Fruit fly (Drosophila melanogaster) Kc167 (cell line): Measurements from ENCODE around the gene CG31624.

ENCODE experiments used
- Myc ChIP-seq: fragments of >200 bp; optimal IDR thresholded peaks from 2 replicates; lab custom pipeline; 2017; ENCODE audit warnings: missing external identifiers
- Sin3A ChIP-seq: fragments of >200 bp; optimal IDR thresholded peaks from 2 replicates; lab custom pipeline; 2018; ENCODE audit warnings: missing external identifiers
- h ChIP-seq: fragments of >200 bp; optimal IDR thresholded peaks from 3 replicates; lab custom pipeline; 2018; ENCODE audit warnings: missing external identifiers
- insv ChIP-seq: fragments of >200 bp; optimal IDR thresholded peaks from 3 replicates; lab custom pipeline; 2018; ENCODE audit warnings: missing external identifiers
- psq ChIP-seq: fragments of >200 bp; optimal IDR thresholded peaks from 2 replicates; lab custom pipeline; 2017; ENCODE audit warnings: missing external identifiers
- ttk ChIP-seq: sonication (Bioruptor generic); optimal IDR thresholded peaks from 2 replicates; lab custom pipeline; 2017; ENCODE audit warnings: missing external identifiers

Gene CG31624

dm6 chr2L:21200275-21200674 lies at the start of gene CG31624:
Gene CG31624, minus strand, starts transcription at chr2L:21200375.
- TF ChIP-seq psq (lab: Kevin White, UChicago): no peak
- TF ChIP-seq Sin3A (lab: Kevin White, UChicago): no peak
- no peak for TF ChIP-seq ttk (lab: Kevin White, UChicago)
- no peak for TF ChIP-seq insv (lab: Kevin White, UChicago)

- TF ChIP-seq Myc (lab: Kevin White, UChicago): no peak
- TF ChIP-seq Sin3A (lab: Kevin White, UChicago): no peak
- no peak for TF ChIP-seq insv (lab: Kevin White, UChicago)
- no peak for TF ChIP-seq psq (lab: Kevin White, UChicago)
- no peak for TF ChIP-seq h (lab: Kevin White, UChicago)
- TF ChIP-seq ttk (lab: Kevin White, UChicago): no peak
Measured at dm6 chr2L:21248877-21249276, 48.7 kb upstream of the CG31624 start.

- TF ChIP-seq psq (lab: Kevin White, UChicago) (no peak), h (lab: Kevin White, UChicago) (no peak), ttk (lab: Kevin White, UChicago) (no peak), Sin3A (lab: Kevin White, UChicago) (no peak), insv (lab: Kevin White, UChicago) (no peak), Myc (lab: Kevin White, UChicago) (no peak)
Measured at dm6 chr2L:21247967-21248366, 47.8 kb upstream of the CG31624 start.

dm6 chr2L:21246687-21247086 lies 46.5 kb upstream of the CG31624 start:
- TF ChIP-seq Myc (lab: Kevin White, UChicago): no peak
- TF ChIP-seq ttk (lab: Kevin White, UChicago): no peak
- TF ChIP-seq insv (lab: Kevin White, UChicago): no peak
- TF ChIP-seq psq (lab: Kevin White, UChicago): no peak
- no peak for TF ChIP-seq Sin3A (lab: Kevin White, UChicago)
- no peak for TF ChIP-seq h (lab: Kevin White, UChicago)

dm6 chr2L:21245093-21245736 lies 45.0 kb upstream of the CG31624 start:
- no peak for TF ChIP-seq psq (lab: Kevin White, UChicago)
- TF ChIP-seq h (lab: Kevin White, UChicago): no peak
- TF ChIP-seq insv (lab: Kevin White, UChicago): no peak
- TF ChIP-seq Sin3A (lab: Kevin White, UChicago): no peak
- TF ChIP-seq ttk (lab: Kevin White, UChicago): no peak
- TF ChIP-seq Myc (lab: Kevin White, UChicago): no peak

dm6 chr2L:21243964-21244466 lies 43.8 kb upstream of the CG31624 start:
- no peak for TF ChIP-seq Myc (lab: Kevin White, UChicago)
- no peak for TF ChIP-seq ttk (lab: Kevin White, UChicago)
- TF ChIP-seq Sin3A (lab: Kevin White, UChicago): no peak
- TF ChIP-seq psq (lab: Kevin White, UChicago): no peak
- TF ChIP-seq insv (lab: Kevin White, UChicago): no peak
- no peak for TF ChIP-seq h (lab: Kevin White, UChicago)

dm6 chr2L:21242369-21242768 lies 42.2 kb upstream of the CG31624 start:
- TF ChIP-seq Sin3A (lab: Kevin White, UChicago) (no peak), h (lab: Kevin White, UChicago) (no peak)

dm6 chr2L:21237748-21238459 lies 37.7 kb upstream of the CG31624 start:
- TF ChIP-seq insv (lab: Kevin White, UChicago): no peak
- TF ChIP-seq Sin3A (lab: Kevin White, UChicago): no peak
- no peak for TF ChIP-seq Myc (lab: Kevin White, UChicago)
- no peak for TF ChIP-seq h (lab: Kevin White, UChicago)
- TF ChIP-seq ttk (lab: Kevin White, UChicago): no peak
- TF ChIP-seq psq (lab: Kevin White, UChicago): no peak

dm6 chr2L:21237048-21237747 lies 37.0 kb upstream of the CG31624 start, which contains the start of gene Hr39:
Gene Hr39, plus strand, starts transcription at chr2L:21237250.
- no peak for TF ChIP-seq Sin3A (lab: Kevin White, UChicago)
- no peak for TF ChIP-seq psq (lab: Kevin White, UChicago)
- TF ChIP-seq ttk (lab: Kevin White, UChicago): no peak
- no peak for TF ChIP-seq h (lab: Kevin White, UChicago)
- TF ChIP-seq insv (lab: Kevin White, UChicago): no peak
- no peak for TF ChIP-seq Myc (lab: Kevin White, UChicago)

- TF ChIP-seq Sin3A (lab: Kevin White, UChicago) (no peak), ttk (lab: Kevin White, UChicago) (no peak), Myc (lab: Kevin White, UChicago) (no peak), h (lab: Kevin White, UChicago) (no peak), insv (lab: Kevin White, UChicago) (no peak), psq (lab: Kevin White, UChicago) (no peak)
Measured at dm6 chr2L:21236633-21237032, 36.5 kb upstream of the CG31624 start, which contains the start of gene CG31626. Gene CG31626, minus strand, starts transcription at chr2L:21236733.

dm6 chr2L:21235463-21235862 lies 35.3 kb upstream of the CG31624 start:
- TF ChIP-seq insv (lab: Kevin White, UChicago): no peak
- TF ChIP-seq ttk (lab: Kevin White, UChicago): no peak
- no peak for TF ChIP-seq psq (lab: Kevin White, UChicago)
